Worm (Caenorhabditis elegans): ENCODE measurements around the gene R13H7.2.

- TF ChIP-seq nhr-28 (tag; optimal IDR thresholded peaks at IDR 0.05) = no peak
- TF ChIP-seq ama-1 (optimal IDR thresholded peaks at IDR 0.05) = no peak
- no peak for TF ChIP-seq mdl-1 (tag; optimal IDR thresholded peaks at IDR 0.05)
- TF ChIP-seq efl-1 (optimal IDR thresholded peaks at IDR 0.05) = no peak
- TF ChIP-seq efl-1 (GFP tag; optimal IDR thresholded peaks at IDR 0.05 in 1 of 2) = no peak
Measured at ce11 chrIV:6905947-6906489, 46.8 kb upstream of the R13H7.2 start, which contains the start of the genes T22D1.17 and T22D1.8.

All from whole organism, L1 larva.